Worm (Caenorhabditis elegans): ENCODE results near the gene C30F2.4.
"Not testable (repeated sequence)": the region's sequence is repeated elsewhere in the genome, so short reads cannot be mapped to it uniquely, and the experiment has no call there.

Gene C30F2.4

ce11 chrX:16067984-16068383, 8.4 kb downstream of the C30F2.4 start:
- TF ChIP-seq dmd-4 (tag; optimal IDR thresholded peaks at IDR 0.05; ENCODE audit: borderline replicate concordance) (no peak), lin-11 (tag; optimal IDR thresholded peaks at IDR 0.05) (no peak), ceh-45 (GFP tag; IDR thresholded peaks at IDR 0.05) (no peak), ceh-9 (tag; optimal IDR thresholded peaks at IDR 0.05) (no peak), tbx-2 (tag; optimal IDR thresholded peaks at IDR 0.05) (no peak), pat-9 (tag; optimal IDR thresholded peaks at IDR 0.05) (no peak), eyg-1 (tag; optimal IDR thresholded peaks at IDR 0.05) (no peak)

ce11 chrX:16062385-16062784, 14.0 kb downstream of the C30F2.4 start, which contains the start of gene T27A8.3:
Gene T27A8.3, plus strand, starts transcription at chrX:16062685.
- not testable (repeated sequence) for TF ChIP-seq elt-4 (tag; optimal IDR thresholded peaks at IDR 0.05); unc-3 (GFP tag; conservative IDR thresholded peaks at IDR 0.05); unc-3 (tag; optimal IDR thresholded peaks at IDR 0.05); pax-1 (tag; optimal IDR thresholded peaks at IDR 0.05)

- TF ChIP-seq ttx-3 (tag; optimal IDR thresholded peaks at IDR 0.05) (no peak), unc-55 (GFP tag; optimal IDR thresholded peaks at IDR 0.05) (no peak), ztf-16 (tag; optimal IDR thresholded peaks at IDR 0.05) (no peak), pha-2 (tag; optimal IDR thresholded peaks at IDR 0.05) (no peak), pag-3 (tag; optimal IDR thresholded peaks at IDR 0.05; ENCODE audit: borderline replicate concordance) (no peak), unc-86 (tag; optimal IDR thresholded peaks at IDR 0.05) (no peak), K09A11.1 (tag; optimal IDR thresholded peaks at IDR 0.05; ENCODE audit: insufficient read depth) (no peak), tbx-7 (tag; optimal IDR thresholded peaks at IDR 0.05) (no peak), elt-2 (tag; optimal IDR thresholded peaks at IDR 0.05) (no peak)
Observed at ce11 chrX:16058845-16059244, 17.5 kb downstream of the C30F2.4 start, which contains the start of gene T27A8.2. Gene T27A8.2, minus strand, starts transcription at chrX:16058945.

DNA sequence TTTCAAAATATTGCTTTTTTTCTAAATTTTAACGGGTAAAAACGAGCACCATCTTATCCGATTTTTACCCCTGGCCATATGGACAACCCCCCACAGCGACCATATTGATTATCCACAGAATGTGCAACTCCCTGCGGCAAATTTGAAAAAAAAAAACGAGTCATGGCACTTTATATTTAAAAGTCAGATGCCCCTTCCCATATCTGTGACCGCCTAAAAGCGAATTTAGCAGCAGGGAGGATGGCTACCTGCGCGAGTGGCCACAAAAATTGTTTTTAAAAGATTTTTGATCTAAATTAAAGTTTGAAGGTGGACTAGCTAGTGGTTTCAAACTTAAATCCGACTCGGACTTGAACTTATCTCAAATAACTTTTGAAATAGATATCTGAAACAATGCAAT, 20.0 kb downstream of the C30F2.4 start:
- TF ChIP-seq hlh-30 (tag; optimal IDR thresholded peaks at IDR 0.05; ENCODE audit: insufficient read depth), result peak; percentile 33
- TF ChIP-seq dmd-4 (tag; optimal IDR thresholded peaks at IDR 0.05; ENCODE audit: borderline replicate concordance), result no peak
- TF ChIP-seq elt-4 (tag; optimal IDR thresholded peaks at IDR 0.05), result no peak
- no peak for TF ChIP-seq pat-9 (tag; optimal IDR thresholded peaks at IDR 0.05)
- TF ChIP-seq T23F11.4 (GFP tag; optimal IDR thresholded peaks at IDR 0.05), result no peak
- peak; percentile 17 for TF ChIP-seq ceh-2 (tag; optimal IDR thresholded peaks at IDR 0.05)
- TF ChIP-seq pha-4 (tag; optimal IDR thresholded peaks at IDR 0.05), result no peak
- no peak for TF ChIP-seq zip-5 (tag; optimal IDR thresholded peaks at IDR 0.05)
- peak; percentile 8 for TF ChIP-seq F13H6.1 (tag; optimal IDR thresholded peaks at IDR 0.05)
- TF ChIP-seq elt-2 (tag; optimal IDR thresholded peaks at IDR 0.05), result peak; percentile 40
- TF ChIP-seq pros-1 (tag; optimal IDR thresholded peaks at IDR 0.05), result peak; percentile 35
- TF ChIP-seq gmeb-2 (tag; optimal IDR thresholded peaks at IDR 0.05), result no peak
- no peak for TF ChIP-seq hlh-15 (tag; optimal IDR thresholded peaks at IDR 0.05)
- peak; percentile 81 for TF ChIP-seq ref-2 (tag; optimal IDR thresholded peaks at IDR 0.05)
- TF ChIP-seq ceh-24 (tag; optimal IDR thresholded peaks at IDR 0.05), result no peak
- peak; percentile 4 for TF ChIP-seq hlh-6 (tag; optimal IDR thresholded peaks at IDR 0.05)
- TF ChIP-seq ceh-6 (GFP tag; optimal IDR thresholded peaks at IDR 0.05), result no peak
- peak; percentile 28 for TF ChIP-seq unc-86 (tag; optimal IDR thresholded peaks at IDR 0.05)
- TF ChIP-seq pqm-1 (tag; optimal IDR thresholded peaks at IDR 0.05), result peak; percentile 57
- TF ChIP-seq ztf-16 (tag; optimal IDR thresholded peaks at IDR 0.05), result peak; percentile 58
- TF ChIP-seq hlh-13 (GFP tag; optimal IDR thresholded peaks at IDR 0.05), result no peak
- TF ChIP-seq rnt-1 (tag; optimal IDR thresholded peaks at IDR 0.05), result peak; percentile 87
- no peak for TF ChIP-seq pha-2 (tag; optimal IDR thresholded peaks at IDR 0.05)
- peak; percentile 78 for TF ChIP-seq tbx-2 (tag; optimal IDR thresholded peaks at IDR 0.05)
- no peak for TF ChIP-seq odd-2 (tag; optimal IDR thresholded peaks at IDR 0.05)
- peak; percentile 64 for TF ChIP-seq ets-4 (tag; optimal IDR thresholded peaks at IDR 0.05)
- no peak for TF ChIP-seq nhr-232 (tag; optimal IDR thresholded peaks at IDR 0.05)
- peak; percentile 63 for TF ChIP-seq hlh-8 (tag; optimal IDR thresholded peaks at IDR 0.05)
- TF ChIP-seq unc-3 (GFP tag; conservative IDR thresholded peaks at IDR 0.05), result peak; percentile 37; the same call in 1 of the 2 replicates
- peak; percentile 8 for TF ChIP-seq unc-3 (tag; optimal IDR thresholded peaks at IDR 0.05)
- TF ChIP-seq fkh-10 (GFP tag; optimal IDR thresholded peaks at IDR 0.05), result peak; percentile 35
- no peak for TF ChIP-seq C08G9.2 (tag; optimal IDR thresholded peaks at IDR 0.05)
- TF ChIP-seq unc-42 (tag; optimal IDR thresholded peaks at IDR 0.05), result peak; percentile 89
- TF ChIP-seq ttx-3 (tag; optimal IDR thresholded peaks at IDR 0.05), result no peak
- no peak for TF ChIP-seq ama-1 (optimal IDR thresholded peaks at IDR 0.05)
- TF ChIP-seq ceh-14 (tag; optimal IDR thresholded peaks at IDR 0.05), result peak; percentile 6
- TF ChIP-seq ceh-19 (GFP tag; optimal IDR thresholded peaks at IDR 0.05), result no peak

Measured in whole organism, late embryonic.